Fruit fly (Drosophila melanogaster) whole organism, embryonic: ENCODE data around the gene CG3534.

Source experiments
- ATbp ChIP-seq: fragments of 200-800 bp; sonication (Bioruptor generic); optimal IDR thresholded peaks from 2 replicates; lab custom pipeline; 2017; ENCODE audit warnings: missing biosample characterization, mild to moderate bottlenecking, missing genetic modification characterization, missing genetic modification reagents
- Bgb ChIP-seq: fragments of 200-800 bp; sonication (Bioruptor generic); IDR thresholded peaks from 2 replicates; pipeline ENCODE4 v1.3.6; 2022; ENCODE audit warnings: missing biosample characterization, missing genetic modification characterization; ENCODE audit not compliant: partially characterized antibody
- CG10147 ChIP-seq: fragments of 200-800 bp; sonication (Bioruptor generic); optimal IDR thresholded peaks from 2 replicates; lab custom pipeline; 2019; ENCODE audit warnings: missing biosample characterization, mild to moderate bottlenecking, missing genetic modification characterization, moderate library complexity
- CG10959 ChIP-seq: fragments of 200-800 bp; sonication (Bioruptor generic); IDR thresholded peaks from 2 replicates; pipeline ENCODE4 v1.3.6; 2022; ENCODE audit warnings: missing biosample characterization, missing genetic modification characterization
- CG10979 ChIP-seq: fragments of 200-800 bp; sonication (Bioruptor generic); optimal IDR thresholded peaks from 2 replicates; lab custom pipeline; 2018; ENCODE audit warnings: missing biosample characterization, mild to moderate bottlenecking, missing genetic modification characterization, moderate library complexity
- CG12236 ChIP-seq: fragments of 200-800 bp; sonication (Bioruptor generic); optimal IDR thresholded peaks from 2 replicates; lab custom pipeline; 2016; ENCODE audit warnings: missing biosample characterization, missing genetic modification characterization
- CG12299 ChIP-seq: fragments of 200-800 bp; sonication (Bioruptor generic); optimal IDR thresholded peaks from 2 replicates; lab custom pipeline; 2018; ENCODE audit warnings: missing biosample characterization, mild to moderate bottlenecking, missing genetic modification characterization
- CG12744 ChIP-seq: fragments of 200-800 bp; sonication (Bioruptor generic); optimal IDR thresholded peaks from 2 replicates; lab custom pipeline; 2016; ENCODE audit warnings: missing biosample characterization, missing genetic modification characterization
- CG14441 ChIP-seq: fragments of 200-800 bp; sonication (Bioruptor generic); IDR thresholded peaks from 2 replicates; pipeline ENCODE4 v1.3.6; 2022; ENCODE audit warnings: missing biosample characterization, missing genetic modification characterization
- CG15011 ChIP-seq: fragments of 200-800 bp; sonication (Bioruptor generic); optimal IDR thresholded peaks from 3 replicates; lab custom pipeline; 2018; ENCODE audit warnings: missing biosample characterization, mild to moderate bottlenecking, missing genetic modification characterization
- CG16863 ChIP-seq: fragments of 200-800 bp; sonication (Bioruptor generic); optimal IDR thresholded peaks from 3 replicates; lab custom pipeline; 2016; ENCODE audit warnings: missing biosample characterization, missing genetic modification characterization
- CG17359 ChIP-seq: fragments of 200-800 bp; sonication (Bioruptor generic); optimal IDR thresholded peaks from 3 replicates; lab custom pipeline; 2018; ENCODE audit warnings: missing biosample characterization, mild to moderate bottlenecking, missing genetic modification characterization, moderate library complexity
- CG18619 ChIP-seq: fragments of 200-800 bp; sonication (Bioruptor generic); optimal IDR thresholded peaks from 3 replicates; lab custom pipeline; 2017; ENCODE audit warnings: missing biosample characterization, mild to moderate bottlenecking, missing genetic modification characterization
- CG31365 ChIP-seq: fragments of 200-800 bp; sonication (Bioruptor generic); optimal IDR thresholded peaks from 2 replicates; lab custom pipeline; 2018; ENCODE audit warnings: missing biosample characterization, mild to moderate bottlenecking, missing genetic modification characterization
- CG31441 ChIP-seq: fragments of 200-800 bp; sonication (Bioruptor generic); IDR thresholded peaks from 2 replicates; pipeline ENCODE4 v1.3.6; 2022; ENCODE audit warnings: missing biosample characterization, missing genetic modification characterization
- CG5180 ChIP-seq: fragments of 200-800 bp; sonication (Bioruptor generic); optimal IDR thresholded peaks from 3 replicates; lab custom pipeline; 2017; ENCODE audit warnings: missing biosample characterization, missing genetic modification characterization, mild to moderate bottlenecking, moderate library complexity, missing genetic modification reagents
- CG5953 ChIP-seq: fragments of 200-800 bp; sonication (Bioruptor generic); IDR thresholded peaks from 2 replicates; pipeline ENCODE4 v1.3.6; 2022; ENCODE audit warnings: missing biosample characterization, missing genetic modification characterization
- CG7786 ChIP-seq: fragments of 200-800 bp; sonication (Bioruptor generic); optimal IDR thresholded peaks from 2 replicates; lab custom pipeline; 2016; ENCODE audit warnings: missing biosample characterization, missing genetic modification characterization
- CG9932 ChIP-seq: fragments of 200-800 bp; sonication (Bioruptor generic); IDR thresholded peaks from 2 replicates; pipeline ENCODE4 v1.3.6; 2022; ENCODE audit warnings: missing biosample characterization, missing genetic modification characterization
- Chrac-16 ChIP-seq: fragments of 200-800 bp; sonication (Bioruptor generic); optimal IDR thresholded peaks from 3 replicates; lab custom pipeline; 2016; ENCODE audit warnings: missing biosample characterization, missing genetic modification characterization
- Gug ChIP-seq: fragments of 200-800 bp; sonication (Bioruptor generic); IDR thresholded peaks from 4 replicates; pipeline ENCODE4 v1.3.6; 2022; ENCODE audit warnings: missing biosample characterization, missing genetic modification characterization
- Neu2 ChIP-seq: fragments of 200-800 bp; sonication (Bioruptor generic); optimal IDR thresholded peaks from 3 replicates; lab custom pipeline; 2016; ENCODE audit warnings: missing biosample characterization, missing genetic modification characterization, borderline replicate concordance
- NfI ChIP-seq: fragments of 200-800 bp; sonication (Bioruptor generic); optimal IDR thresholded peaks from 3 replicates; lab custom pipeline; 2018; ENCODE audit warnings: missing biosample characterization, mild to moderate bottlenecking, missing genetic modification characterization, moderate library complexity
- Opbp ChIP-seq: fragments of 200-800 bp; sonication (Bioruptor generic); IDR thresholded peaks from 3 replicates; pipeline ENCODE4 v1.3.6; 2022; ENCODE audit warnings: missing biosample characterization, missing genetic modification characterization; ENCODE audit not compliant: partially characterized antibody
- Vsx1 ChIP-seq: fragments of 200-800 bp; sonication (Bioruptor generic); optimal IDR thresholded peaks from 2 replicates; lab custom pipeline; 2017; ENCODE audit warnings: missing biosample characterization, mild to moderate bottlenecking, missing genetic modification characterization, missing genetic modification reagents
- abd-A ChIP-seq: fragments of 200-800 bp; sonication (Bioruptor generic); optimal IDR thresholded peaks from 3 replicates; lab custom pipeline; 2019; ENCODE audit warnings: missing biosample characterization, mild to moderate bottlenecking, missing genetic modification characterization, moderate library complexity
- ash1 ChIP-seq: fragments of 200-800 bp; sonication (Bioruptor generic); optimal IDR thresholded peaks from 2 replicates; lab custom pipeline; 2018; ENCODE audit warnings: missing biosample characterization, mild to moderate bottlenecking, missing genetic modification characterization
- bowl ChIP-seq: fragments of 200-800 bp; sonication (Bioruptor generic); IDR thresholded peaks from 2 replicates; pipeline ENCODE4 v1.3.6; 2022; ENCODE audit warnings: missing biosample characterization, missing genetic modification characterization
- cwo ChIP-seq: fragments of 200-800 bp; sonication (Bioruptor generic); optimal IDR thresholded peaks from 3 replicates; lab custom pipeline; 2017; ENCODE audit warnings: missing biosample characterization, missing genetic modification characterization, mild to moderate bottlenecking, moderate library complexity, missing genetic modification reagents
- esg ChIP-seq: fragments of 200-800 bp; sonication (Bioruptor generic); conservative IDR thresholded peaks from 2 replicates; pipeline ENCODE4 v1.3.6; 2022; ENCODE audit warnings: missing biosample characterization, missing genetic modification characterization
- gem ChIP-seq: fragments of 200-800 bp; sonication (Bioruptor generic); optimal IDR thresholded peaks from 2 replicates; lab custom pipeline; 2019; ENCODE audit warnings: missing biosample characterization, mild to moderate bottlenecking, missing genetic modification characterization, moderate library complexity
- hkb ChIP-seq, 2 experiments: fragments of 200-800 bp in 1 of 2; fragments of >200 bp in 1 of 2; sonication (Bioruptor generic) in 1 of 2; IDR thresholded peaks in 1 of 2; optimal IDR thresholded peaks in 1 of 2; 2 replicates each; pipeline versions ENCODE4 v1.3.6 to Lab custom; 2017 to 2022; ENCODE audit warnings: missing biosample characterization in 1 of 2, missing genetic modification characterization in 1 of 2
- insv ChIP-seq, 2 experiments: fragments of 200-800 bp; sonication (Bioruptor generic); optimal IDR thresholded peaks; 3 replicates each; lab custom pipeline; 2016 to 2018; ENCODE audit warnings: missing biosample characterization in 2 of 2, missing genetic modification characterization in 2 of 2
- jigr1 ChIP-seq: fragments of 200-800 bp; sonication (Bioruptor generic); IDR thresholded peaks from 3 replicates; pipeline ENCODE4 v1.3.6; 2022; ENCODE audit warnings: missing biosample characterization, missing genetic modification characterization
- jing ChIP-seq: fragments of 200-800 bp; sonication (Bioruptor generic); optimal IDR thresholded peaks from 2 replicates; lab custom pipeline; 2018; ENCODE audit warnings: missing biosample characterization, mild to moderate bottlenecking, missing genetic modification characterization
- ken ChIP-seq: fragments of 200-800 bp; sonication (Bioruptor generic); IDR thresholded peaks from 3 replicates; pipeline ENCODE4 v1.3.6; 2022; ENCODE audit warnings: missing biosample characterization, missing genetic modification characterization
- kni ChIP-seq: fragments of 200-800 bp; sonication (Bioruptor generic); optimal IDR thresholded peaks from 3 replicates; lab custom pipeline; 2017; ENCODE audit warnings: mild to moderate bottlenecking, missing biosample characterization, missing genetic modification reagents, missing genetic modification characterization
- lbe ChIP-seq: fragments of 200-800 bp; sonication (Bioruptor generic); optimal IDR thresholded peaks from 2 replicates; lab custom pipeline; 2016; ENCODE audit warnings: missing biosample characterization, mild to moderate bottlenecking, missing genetic modification characterization
- lola ChIP-seq, 3 experiments: fragments of >200 bp in 2 of 3; fragments of 200-800 bp in 1 of 3; sonication (Bioruptor generic) in 1 of 3; optimal IDR thresholded peaks; 2 replicates each; lab custom pipeline; 2017 to 2019; ENCODE audit warnings: missing biosample characterization in 3 of 3, missing genetic modification characterization in 3 of 3, mild to moderate bottlenecking in 1 of 3, moderate library complexity in 1 of 3
- org-1 ChIP-seq: fragments of 200-800 bp; sonication (Bioruptor generic); optimal IDR thresholded peaks from 2 replicates; lab custom pipeline; 2017; ENCODE audit warnings: missing biosample characterization, missing genetic modification characterization
- ro ChIP-seq: fragments of 200-800 bp; sonication (Bioruptor generic); IDR thresholded peaks from 2 replicates; pipeline ENCODE4 v1.3.6; 2022; ENCODE audit warnings: missing biosample characterization, missing genetic modification characterization
- salm ChIP-seq: fragments of 200-800 bp; sonication (Bioruptor generic); optimal IDR thresholded peaks from 2 replicates; lab custom pipeline; 2018; ENCODE audit warnings: missing biosample characterization, mild to moderate bottlenecking, missing genetic modification characterization
- toy ChIP-seq: fragments of 200-800 bp; sonication (Bioruptor generic); IDR thresholded peaks from 2 replicates; pipeline ENCODE4 v1.3.6; 2022; ENCODE audit warnings: missing biosample characterization, missing genetic modification characterization
- wor ChIP-seq: fragments of 200-800 bp; sonication (Bioruptor generic); IDR thresholded peaks from 2 replicates; pipeline ENCODE4 v1.3.6; 2022; ENCODE audit warnings: missing biosample characterization, missing genetic modification characterization
- zen ChIP-seq: fragments of 200-800 bp; sonication (Bioruptor generic); optimal IDR thresholded peaks from 3 replicates; lab custom pipeline; 2018; ENCODE audit warnings: missing biosample characterization, mild to moderate bottlenecking, missing genetic modification characterization, moderate library complexity
- zfh1 ChIP-seq: fragments of 200-800 bp; sonication (Bioruptor generic); IDR thresholded peaks from 3 replicates; pipeline ENCODE4 v1.3.6; 2022; ENCODE audit warnings: missing biosample characterization, missing genetic modification characterization

The CG3534 gene

dm6 chr3R:16969361-16970355 lies 26.6 kb upstream of the CG3534 start (continued):
- peak; percentile 26; the same call in 2 of the 3 replicates for TF ChIP-seq Opbp (GFP tag; lab: Robert Waterston, UW)
- TF ChIP-seq lbe (GFP tag; lab: Kevin White, UChicago), result no peak
- TF ChIP-seq ash1 (GFP tag; lab: Kevin White, UChicago), result no peak
- peak; percentile 23 for TF ChIP-seq CG16863 (GFP tag; lab: Kevin White, UChicago)
- TF ChIP-seq hkb (optimal IDR thresholded peaks at IDR 0.05; lab: Kevin White, UChicago), result no peak
- TF ChIP-seq hkb (GFP tag; IDR thresholded peaks at IDR 0.05; lab: Robert Waterston, UW), result peak; percentile 62; the same call in 1 of the 2 replicates
- TF ChIP-seq cwo (GFP tag; lab: Kevin White, UChicago), result no peak
- peak in 1 of 3 experiments; percentile 78 for TF ChIP-seq lola (GFP tag; optimal IDR thresholded peaks at IDR 0.05; lab: Kevin White, UChicago)
- TF ChIP-seq jing (GFP tag; lab: Kevin White, UChicago), result no peak
- TF ChIP-seq CG10959, result no peak
- TF ChIP-seq ATbp, result peak; percentile 57
- 0 out of 2 replicates have a peak, but pooled peaks have one; percentile 32 for TF ChIP-seq ro (GFP tag; lab: Robert Waterston, UW)
- peak; percentile 95 for TF ChIP-seq abd-A (tag; lab: Kevin White, UChicago)
- TF ChIP-seq CG7786 (GFP tag; lab: Kevin White, UChicago), result no peak
- peak; percentile 90 for TF ChIP-seq Vsx1 (GFP tag; lab: Kevin White, UChicago)
- TF ChIP-seq CG17359 (tag; lab: Kevin White, UChicago), result no peak
- TF ChIP-seq NfI, result peak; percentile 48
- no peak for TF ChIP-seq wor (GFP tag; lab: Robert Waterston, UW)
- TF ChIP-seq CG31365 (tag; lab: Kevin White, UChicago), result peak; percentile 13
- TF ChIP-seq kni (GFP tag; lab: Kevin White, UChicago), result peak; percentile 65
- peak; percentile 74 for TF ChIP-seq CG10979 (tag; lab: Kevin White, UChicago)
- TF ChIP-seq toy, result no peak
- TF ChIP-seq CG12744, result no peak
- TF ChIP-seq Gug (GFP tag; lab: Robert Waterston, UW), result peak; percentile 62; the same call in 3 of the 4 replicates
- TF ChIP-seq CG31441, result peak; percentile 84
- peak; percentile 16 for TF ChIP-seq CG15011
- TF ChIP-seq esg (GFP tag; lab: Robert Waterston, UW), result peak; percentile 42
- peak; percentile 42 for TF ChIP-seq Chrac-16 (GFP tag; lab: Kevin White, UChicago)
- TF ChIP-seq CG12299 (tag; lab: Kevin White, UChicago), result peak; percentile 33
- TF ChIP-seq zfh1 (GFP tag; lab: Robert Waterston, UW), result no peak
- no peak for TF ChIP-seq CG12236 (GFP tag; lab: Kevin White, UChicago)
- peak; percentile 42 for TF ChIP-seq zen
- peak; percentile 52 for TF ChIP-seq CG9932 (GFP tag; lab: Robert Waterston, UW)
- no peak for TF ChIP-seq CG5180 (GFP tag; lab: Kevin White, UChicago)
- TF ChIP-seq CG5953 (GFP tag; lab: Robert Waterston, UW), result no peak; the same call in none of the 2 replicates
- no peak for TF ChIP-seq jigr1 (GFP tag; lab: Robert Waterston, UW)
- peak in 1 of 2 experiments; percentile 87 for TF ChIP-seq insv (GFP tag; optimal IDR thresholded peaks at IDR 0.05; lab: Kevin White, UChicago)
- TF ChIP-seq CG18619 (GFP tag; lab: Kevin White, UChicago), result peak; percentile 70
- peak; percentile 38 for TF ChIP-seq salm (tag; lab: Kevin White, UChicago)
- peak; percentile 27; the same call in 1 of the 2 replicates for TF ChIP-seq Bgb (GFP tag; lab: Robert Waterston, UW)
- peak; percentile 84 for TF ChIP-seq gem (tag; lab: Kevin White, UChicago)
- no peak for TF ChIP-seq bowl (GFP tag; lab: Robert Waterston, UW)
- TF ChIP-seq org-1 (GFP tag; lab: Kevin White, UChicago), result peak; percentile 24
- peak; percentile 57 for TF ChIP-seq CG14441 (GFP tag; lab: Robert Waterston, UW)
- no peak for TF ChIP-seq Neu2 (GFP tag; lab: Kevin White, UChicago)
- peak; percentile 64; the same call in 1 of the 3 replicates for TF ChIP-seq ken (GFP tag; lab: Robert Waterston, UW)
- no peak for TF ChIP-seq CG10147 (GFP tag; lab: Kevin White, UChicago)
